Fruit fly (Drosophila melanogaster) whole organism, embryonic: ENCODE results near the gene CG43338.

ENCODE experiments used
- Ada2b ChIP-seq: fragments of 200-800 bp; sonication (Bioruptor generic); IDR thresholded peaks from 2 replicates; pipeline ENCODE4 v1.3.6; 2022; ENCODE audit warnings: missing biosample characterization, missing genetic modification characterization
- C15 ChIP-seq: fragments of 200-800 bp; sonication (Bioruptor generic); IDR thresholded peaks from 3 replicates; pipeline ENCODE4 v1.3.6; 2022; ENCODE audit warnings: missing biosample characterization, missing genetic modification characterization
- CG10321 ChIP-seq: fragments of 200-800 bp; sonication (Bioruptor generic); IDR thresholded peaks from 2 replicates; pipeline ENCODE4 v1.3.6; 2022; ENCODE audit warnings: missing biosample characterization, missing genetic modification characterization
- CG11093 ChIP-seq: fragments of 200-800 bp; sonication (Bioruptor generic); IDR thresholded peaks from 3 replicates; pipeline ENCODE4 v1.3.6; 2022; ENCODE audit warnings: missing biosample characterization, missing genetic modification characterization
- CG11504 ChIP-seq: fragments of 200-800 bp; sonication (Bioruptor generic); optimal IDR thresholded peaks from 3 replicates; lab custom pipeline; 2019; ENCODE audit warnings: missing biosample characterization, mild to moderate bottlenecking, missing genetic modification characterization, moderate library complexity
- CG11695 ChIP-seq: fragments of 200-800 bp; sonication (Bioruptor generic); IDR thresholded peaks from 3 replicates; pipeline ENCODE4 v1.3.6; 2022; ENCODE audit warnings: missing biosample characterization, missing genetic modification characterization
- CG12942 ChIP-seq: fragments of 200-800 bp; sonication (Bioruptor generic); optimal IDR thresholded peaks from 3 replicates; lab custom pipeline; 2016; ENCODE audit warnings: missing biosample characterization, missing genetic modification characterization
- CG15601 ChIP-seq: fragments of 200-800 bp; sonication (Bioruptor generic); optimal IDR thresholded peaks from 3 replicates; lab custom pipeline; 2019; ENCODE audit warnings: missing biosample characterization, mild to moderate bottlenecking, missing genetic modification characterization, moderate library complexity
- CG1602 ChIP-seq: fragments of 200-800 bp; sonication (Bioruptor generic); optimal IDR thresholded peaks from 3 replicates; lab custom pipeline; 2016; ENCODE audit warnings: missing biosample characterization, missing genetic modification characterization
- CG1647 ChIP-seq: fragments of 200-800 bp; sonication (Bioruptor generic); optimal IDR thresholded peaks from 3 replicates; lab custom pipeline; 2016; ENCODE audit warnings: missing biosample characterization, missing genetic modification characterization
- CG16813 ChIP-seq: fragments of 200-800 bp; sonication (Bioruptor generic); IDR thresholded peaks from 3 replicates; pipeline ENCODE4 v1.3.6; 2022; ENCODE audit warnings: missing biosample characterization, missing genetic modification characterization; ENCODE audit not compliant: partially characterized antibody
- CG17359 ChIP-seq: fragments of 200-800 bp; sonication (Bioruptor generic); optimal IDR thresholded peaks from 3 replicates; lab custom pipeline; 2018; ENCODE audit warnings: missing biosample characterization, mild to moderate bottlenecking, missing genetic modification characterization, moderate library complexity
- CG18619 ChIP-seq: fragments of 200-800 bp; sonication (Bioruptor generic); optimal IDR thresholded peaks from 3 replicates; lab custom pipeline; 2017; ENCODE audit warnings: missing biosample characterization, mild to moderate bottlenecking, missing genetic modification characterization
- CG30403 ChIP-seq: fragments of 200-800 bp; sonication (Bioruptor generic); optimal IDR thresholded peaks from 3 replicates; lab custom pipeline; 2016; ENCODE audit warnings: missing biosample characterization, missing genetic modification characterization
- CG30431 ChIP-seq: fragments of 200-800 bp; sonication (Bioruptor generic); optimal IDR thresholded peaks from 2 replicates; lab custom pipeline; 2017; ENCODE audit warnings: missing biosample characterization, missing genetic modification characterization
- CG6254 ChIP-seq: fragments of 200-800 bp; sonication (Bioruptor generic); optimal IDR thresholded peaks from 3 replicates; lab custom pipeline; 2017; ENCODE audit warnings: mild to moderate bottlenecking, missing biosample characterization, missing genetic modification reagents, missing genetic modification characterization
- CG7786 ChIP-seq: fragments of 200-800 bp; sonication (Bioruptor generic); optimal IDR thresholded peaks from 2 replicates; lab custom pipeline; 2016; ENCODE audit warnings: missing biosample characterization, missing genetic modification characterization
- Dip2 ChIP-seq: fragments of 200-800 bp; sonication (Bioruptor generic); IDR thresholded peaks from 2 replicates; pipeline ENCODE4 v1.3.6; 2022; ENCODE audit warnings: missing biosample characterization, missing genetic modification characterization
- HHEX ChIP-seq: fragments of 200-800 bp; sonication (Bioruptor generic); optimal IDR thresholded peaks from 3 replicates; lab custom pipeline; 2017; ENCODE audit warnings: missing biosample characterization, mild to moderate bottlenecking, missing genetic modification characterization, missing genetic modification reagents
- Lhr ChIP-seq: fragments of 200-800 bp; sonication (Bioruptor generic); optimal IDR thresholded peaks from 3 replicates; lab custom pipeline; 2017; ENCODE audit warnings: mild to moderate bottlenecking, missing biosample characterization, missing genetic modification reagents, missing genetic modification characterization
- Lpt ChIP-seq: fragments of >200 bp; optimal IDR thresholded peaks from 2 replicates; lab custom pipeline; 2018; ENCODE audit warnings: missing biosample characterization, missing genetic modification characterization
- MBD-R2 ChIP-seq: fragments of 200-800 bp; sonication (Bioruptor generic); IDR thresholded peaks from 2 replicates; pipeline ENCODE4 v1.3.6; 2022; ENCODE audit warnings: missing biosample characterization, missing genetic modification characterization
- Mad ChIP-seq: fragments of 200-800 bp; sonication (Bioruptor generic); optimal IDR thresholded peaks from 2 replicates; lab custom pipeline; 2016; ENCODE audit warnings: missing biosample characterization, missing genetic modification characterization
- Oli ChIP-seq: fragments of 200-800 bp; sonication (Bioruptor generic); optimal IDR thresholded peaks from 2 replicates; lab custom pipeline; 2018; ENCODE audit warnings: missing biosample characterization, mild to moderate bottlenecking, missing genetic modification characterization, moderate library complexity
- Sry-β ChIP-seq: fragments of 200-800 bp; sonication (Bioruptor generic); optimal IDR thresholded peaks from 2 replicates; lab custom pipeline; 2018; ENCODE audit warnings: missing biosample characterization, mild to moderate bottlenecking, missing genetic modification characterization, moderate library complexity
- TFAM ChIP-seq: fragments of 200-800 bp; sonication (Bioruptor generic); optimal IDR thresholded peaks from 2 replicates; lab custom pipeline; 2017; ENCODE audit warnings: missing biosample characterization, missing genetic modification characterization, inconsistent platforms
- Trl ChIP-seq, 3 experiments: fragments of >200 bp in 2 of 3; fragments of 200-800 bp in 1 of 3; sonication (Bioruptor generic) in 1 of 3; optimal IDR thresholded peaks; 2 replicates in 1 of 3; 3 replicates in 2 of 3; lab custom pipeline; 2016 to 2017; ENCODE audit warnings: missing biosample characterization in 1 of 3, missing genetic modification characterization in 1 of 3
- amos ChIP-seq: fragments of 200-800 bp; sonication (Bioruptor generic); IDR thresholded peaks from 2 replicates; pipeline ENCODE4 v1.3.6; 2022; ENCODE audit warnings: missing biosample characterization, missing genetic modification characterization; ENCODE audit not compliant: partially characterized antibody
- bigmax ChIP-seq: fragments of 200-800 bp; sonication (Bioruptor generic); optimal IDR thresholded peaks from 2 replicates; lab custom pipeline; 2018; ENCODE audit warnings: missing biosample characterization, mild to moderate bottlenecking, missing genetic modification characterization
- disco-r ChIP-seq: fragments of 200-800 bp; sonication (Bioruptor generic); optimal IDR thresholded peaks from 2 replicates; lab custom pipeline; 2016; ENCODE audit warnings: missing biosample characterization, missing genetic modification characterization
- dmrt11E ChIP-seq: fragments of 200-800 bp; sonication (Bioruptor generic); optimal IDR thresholded peaks from 3 replicates; lab custom pipeline; 2018; ENCODE audit warnings: missing biosample characterization, mild to moderate bottlenecking, missing genetic modification characterization, moderate library complexity
- dpn ChIP-seq, 2 experiments: fragments of 200-800 bp; sonication (Bioruptor generic); optimal IDR thresholded peaks; 3 replicates each; lab custom pipeline; 2016; ENCODE audit warnings: missing biosample characterization in 2 of 2, missing genetic modification characterization in 2 of 2
- dysf ChIP-seq: fragments of 200-800 bp; sonication (Bioruptor generic); IDR thresholded peaks from 3 replicates; pipeline ENCODE4 v1.3.6; 2022; ENCODE audit warnings: missing biosample characterization, missing genetic modification characterization
- grn ChIP-seq: fragments of 200-800 bp; sonication (Bioruptor generic); optimal IDR thresholded peaks from 3 replicates; lab custom pipeline; 2017; ENCODE audit warnings: missing biosample characterization, missing genetic modification characterization
- knrl ChIP-seq: fragments of 200-800 bp; sonication (Bioruptor generic); IDR thresholded peaks from 3 replicates; pipeline ENCODE4 v1.3.6; 2022; ENCODE audit warnings: missing biosample characterization, missing genetic modification characterization; ENCODE audit not compliant: partially characterized antibody
- lmd ChIP-seq: fragments of 200-800 bp; sonication (Bioruptor generic); IDR thresholded peaks from 2 replicates; pipeline ENCODE4 v1.3.6; 2022; ENCODE audit warnings: missing biosample characterization, missing genetic modification characterization
- lola ChIP-seq, 3 experiments: fragments of >200 bp in 2 of 3; fragments of 200-800 bp in 1 of 3; sonication (Bioruptor generic) in 1 of 3; optimal IDR thresholded peaks; 2 replicates each; lab custom pipeline; 2017 to 2019; ENCODE audit warnings: missing biosample characterization in 3 of 3, missing genetic modification characterization in 3 of 3, mild to moderate bottlenecking in 1 of 3, moderate library complexity in 1 of 3
- mam ChIP-seq: fragments of 200-800 bp; sonication (Bioruptor generic); optimal IDR thresholded peaks from 3 replicates; lab custom pipeline; 2016; ENCODE audit warnings: missing biosample characterization, missing genetic modification characterization
- odd ChIP-seq: fragments of 200-800 bp; sonication (Bioruptor generic); optimal IDR thresholded peaks from 2 replicates; lab custom pipeline; 2017; ENCODE audit warnings: missing biosample characterization, mild to moderate bottlenecking, missing genetic modification characterization
- pan ChIP-seq, 4 experiments: fragments of >200 bp in 3 of 4; fragments of 200-800 bp in 1 of 4; sonication (Bioruptor generic) in 1 of 4; optimal IDR thresholded peaks in 3 of 4; IDR thresholded peaks in 1 of 4; 2 replicates each; pipeline versions ENCODE4 v1.3.6 to Lab custom; 2017 to 2022; ENCODE audit warnings: missing biosample characterization in 2 of 4, missing genetic modification characterization in 2 of 4, mixed read lengths in 1 of 4
- pita ChIP-seq: fragments of 200-800 bp; sonication (Bioruptor generic); optimal IDR thresholded peaks from 2 replicates; lab custom pipeline; 2017; ENCODE audit warnings: missing biosample characterization, mild to moderate bottlenecking, missing genetic modification characterization
- pnt ChIP-seq: fragments of 200-800 bp; sonication (Bioruptor generic); optimal IDR thresholded peaks from 3 replicates; lab custom pipeline; 2016; ENCODE audit warnings: missing biosample characterization, missing genetic modification characterization
- shn ChIP-seq: fragments of 200-800 bp; sonication (Bioruptor generic); optimal IDR thresholded peaks from 3 replicates; lab custom pipeline; 2016; ENCODE audit warnings: missing biosample characterization, missing genetic modification characterization
- sim ChIP-seq: fragments of 200-800 bp; sonication (Bioruptor generic); IDR thresholded peaks from 2 replicates; pipeline ENCODE4 v1.3.6; 2022; ENCODE audit warnings: missing biosample characterization, missing genetic modification characterization
- tna ChIP-seq: fragments of 200-800 bp; sonication (Bioruptor generic); IDR thresholded peaks from 2 replicates; pipeline ENCODE4 v1.3.6; 2022; ENCODE audit warnings: missing biosample characterization, missing genetic modification characterization; ENCODE audit not compliant: partially characterized antibody
- trem ChIP-seq: fragments of 200-800 bp; optimal IDR thresholded peaks from 3 replicates; lab custom pipeline; 2019; ENCODE audit warnings: missing biosample characterization, mild to moderate bottlenecking, missing genetic modification characterization, moderate library complexity
- yki ChIP-seq: fragments of >200 bp; optimal IDR thresholded peaks from 3 replicates; lab custom pipeline; 2018

The CG43338 gene

DNA sequence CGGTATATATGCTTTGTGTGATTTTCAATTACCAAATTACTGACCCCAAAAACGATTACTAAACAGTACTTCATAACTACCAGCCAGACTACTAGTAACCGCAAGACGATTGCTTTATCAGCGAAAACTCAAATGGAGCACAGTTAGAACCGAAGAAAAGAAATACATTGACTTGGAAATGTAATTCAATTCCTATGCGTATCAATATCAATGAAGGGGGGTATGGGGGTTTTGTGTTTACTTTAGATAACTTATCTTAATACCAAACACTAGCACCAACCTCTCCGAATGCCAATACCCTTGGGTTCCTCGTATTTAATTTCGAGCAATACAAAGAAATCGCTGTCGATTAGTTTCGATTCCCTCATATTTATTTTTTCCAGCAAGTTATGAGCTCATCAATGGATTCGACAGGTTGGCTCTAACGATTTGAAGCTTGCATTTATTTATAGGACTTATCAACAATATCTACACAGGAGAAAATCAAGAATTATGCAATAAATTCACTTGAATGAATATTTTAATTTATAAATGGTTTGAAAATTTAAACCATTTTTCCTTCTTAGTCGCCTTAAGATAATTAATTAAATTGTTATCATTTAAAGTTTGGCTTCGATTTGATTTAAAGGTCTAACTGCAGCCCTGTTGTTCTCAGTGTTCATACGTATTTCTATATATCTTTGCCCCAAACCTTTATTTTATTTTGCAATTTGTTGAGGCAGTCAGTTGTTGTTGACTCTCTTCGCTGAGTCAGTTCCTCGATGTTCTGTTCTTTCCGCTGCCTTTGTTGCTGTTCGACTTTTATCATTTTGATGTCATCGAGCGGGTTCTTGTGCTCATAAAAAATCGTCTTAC lies 49.5 kb downstream of the CG43338 start (continued):
- TF ChIP-seq grn (GFP tag; lab: Kevin White, UChicago) = peak; percentile 89
- TF ChIP-seq CG7786 (GFP tag; lab: Kevin White, UChicago) = peak; percentile 20
- TF ChIP-seq Dip2 (GFP tag; lab: Robert Waterston, UW) = no peak
- peak; percentile 25 for TF ChIP-seq CG12942 (GFP tag; lab: Kevin White, UChicago)
- peak; percentile 83 for TF ChIP-seq CG17359 (tag; lab: Kevin White, UChicago)
- TF ChIP-seq disco-r (GFP tag; lab: Kevin White, UChicago) = no peak
- no peak for TF ChIP-seq Sry-β (GFP tag; lab: Kevin White, UChicago)
- peak; percentile 57 for TF ChIP-seq mam (GFP tag; lab: Kevin White, UChicago)
- TF ChIP-seq CG11504 (tag; lab: Kevin White, UChicago) = peak; percentile 81
- peak; percentile 66 for TF ChIP-seq dmrt11E (tag; lab: Kevin White, UChicago)
- TF ChIP-seq CG16813 (GFP tag; lab: Robert Waterston, UW) = no peak
- peak in 1 of 3 experiments; percentile 66 for TF ChIP-seq lola (GFP tag; optimal IDR thresholded peaks at IDR 0.05; lab: Kevin White, UChicago)
- no peak for TF ChIP-seq knrl (GFP tag; lab: Robert Waterston, UW)
- TF ChIP-seq CG1602 = peak; percentile 66
- 0 out of 3 replicates have a peak, but pooled peaks have one; percentile 42 for TF ChIP-seq C15 (GFP tag; lab: Robert Waterston, UW)
- TF ChIP-seq shn (GFP tag; lab: Kevin White, UChicago) = peak; percentile 30
- TF ChIP-seq dpn (GFP tag; optimal IDR thresholded peaks at IDR 0.05; lab: Kevin White, UChicago) = peak; percentile 63 to 67
- peak; percentile 20 for TF ChIP-seq Lhr (GFP tag; lab: Kevin White, UChicago)
- TF ChIP-seq pita (GFP tag; lab: Kevin White, UChicago) = no peak
- TF ChIP-seq MBD-R2 = peak; percentile 48; the same call in 1 of the 2 replicates
- TF ChIP-seq CG15601 (tag; lab: Kevin White, UChicago) = peak; percentile 67
- TF ChIP-seq Mad = peak; percentile 8
- TF ChIP-seq bigmax (GFP tag; lab: Kevin White, UChicago) = no peak
- TF ChIP-seq CG1647 (GFP tag; lab: Kevin White, UChicago) = peak; percentile 21
- no peak for TF ChIP-seq amos (GFP tag; lab: Robert Waterston, UW)
- TF ChIP-seq tna (GFP tag; lab: Robert Waterston, UW) = no peak
- no peak for TF ChIP-seq Lpt (GFP tag; lab: Kevin White, UChicago)
- TF ChIP-seq lmd (GFP tag; lab: Robert Waterston, UW) = peak; percentile 80
- peak; percentile 19; the same call in 1 of the 2 replicates for TF ChIP-seq CG10321 (GFP tag; lab: Robert Waterston, UW)
- TF ChIP-seq TFAM (GFP tag; lab: Kevin White, UChicago) = peak; percentile 20
- no peak for TF ChIP-seq CG30431
- peak; percentile 65 for TF ChIP-seq CG18619
- TF ChIP-seq HHEX (GFP tag; lab: Kevin White, UChicago) = peak; percentile 70
- peak; percentile 33 for TF ChIP-seq CG6254 (GFP tag; lab: Kevin White, UChicago)
- TF ChIP-seq pan (optimal IDR thresholded peaks at IDR 0.05; lab: Kevin White, UChicago) = no peak
- peak in 1 of 2 experiments; percentile 68 for TF ChIP-seq pan (GFP tag; optimal IDR thresholded peaks at IDR 0.05 in 1 of 2, IDR thresholded peaks at IDR 0.05 in 1 of 2)
- no peak for TF ChIP-seq Trl (optimal IDR thresholded peaks at IDR 0.05; lab: Kevin White, UChicago)
- no peak for TF ChIP-seq Trl (GFP tag; optimal IDR thresholded peaks at IDR 0.05; lab: Kevin White, UChicago)
- TF ChIP-seq CG11695 (GFP tag; lab: Robert Waterston, UW) = peak; percentile 77
- TF ChIP-seq trem (tag; lab: Kevin White, UChicago) = peak; percentile 56
- 0 out of 2 replicates have a peak, but pooled peaks have one; percentile 56 for TF ChIP-seq sim (GFP tag; lab: Robert Waterston, UW)
- peak; percentile 54 for TF ChIP-seq odd (GFP tag; lab: Kevin White, UChicago)
- peak; percentile 84 for TF ChIP-seq dysf (GFP tag; lab: Robert Waterston, UW)
- no peak for TF ChIP-seq pnt (GFP tag; lab: Kevin White, UChicago)
- TF ChIP-seq yki = no peak
- TF ChIP-seq Oli (tag; lab: Kevin White, UChicago) = peak; percentile 78
- TF ChIP-seq CG30403 (GFP tag; lab: Kevin White, UChicago) = peak; percentile 82
- TF ChIP-seq CG11093 (GFP tag; lab: Robert Waterston, UW) = 0 out of 3 replicates have a peak, but pooled peaks have one; percentile 40
- TF ChIP-seq Ada2b (GFP tag; lab: Robert Waterston, UW) = peak; percentile 76
